Fruit fly (Drosophila melanogaster): ENCODE results near the gene CG3842.

The CG3842 gene

DNA sequence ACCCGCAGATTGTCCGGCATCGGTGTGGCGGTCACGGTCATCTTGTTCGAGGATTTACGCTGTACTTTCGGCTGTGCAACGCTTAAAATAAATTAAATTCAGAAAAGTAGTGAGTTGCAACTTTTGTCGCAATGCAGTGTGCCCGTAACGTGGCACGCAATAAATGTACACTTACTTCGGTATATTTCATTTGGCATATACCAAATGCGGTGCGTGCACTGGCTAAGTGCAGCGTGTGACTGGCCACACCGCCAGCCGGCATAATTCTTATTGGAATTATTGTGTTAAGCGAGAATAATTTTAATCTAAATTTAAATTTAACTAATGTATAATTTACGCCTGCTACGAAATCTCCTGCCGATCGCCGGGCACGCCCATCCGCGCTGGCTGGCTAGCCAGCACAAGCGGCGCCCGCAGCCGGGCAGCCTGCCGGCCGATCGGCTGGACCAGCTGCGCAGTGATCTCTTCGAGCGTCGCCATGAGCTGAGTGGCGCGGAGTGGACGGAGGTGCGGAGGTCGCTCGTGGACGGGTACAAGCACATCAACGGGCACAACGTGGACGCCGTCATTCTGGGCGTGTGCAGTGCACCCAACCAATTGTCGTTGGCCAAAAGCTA is 46.4 kb upstream of the CG3842 start, which contains the start of the genes Rpt4 and mldr (continued):
- no peak for TF ChIP-seq zen2 (GFP tag; IDR thresholded peaks at IDR 0.05; ENCODE audit: partially characterized antibody)
- TF ChIP-seq bowl (GFP tag; IDR thresholded peaks at IDR 0.05), result no peak
- no peak for TF ChIP-seq Hr51 (GFP tag; optimal IDR thresholded peaks at IDR 0.05)
- TF ChIP-seq CG11247 (GFP tag; IDR thresholded peaks at IDR 0.05), result no peak
- peak; percentile 95 for TF ChIP-seq CG4617 (GFP tag; optimal IDR thresholded peaks at IDR 0.05; ENCODE audit: borderline replicate concordance)
- peak; percentile 40 for TF ChIP-seq nmo (GFP tag; optimal IDR thresholded peaks at IDR 0.05)
- TF ChIP-seq Rfx (GFP tag; IDR thresholded peaks at IDR 0.05), result 0 out of 2 replicates have a peak, but pooled peaks have one; percentile 16
- TF ChIP-seq al (GFP tag; IDR thresholded peaks at IDR 0.05), result no peak
- no peak for TF ChIP-seq repo (GFP tag; optimal IDR thresholded peaks at IDR 0.05)
- TF ChIP-seq CG6791 (GFP tag; IDR thresholded peaks at IDR 0.05; ENCODE audit: partially characterized antibody), result peak; percentile 43; the same call in 1 of the 3 replicates
- TF ChIP-seq amos (GFP tag; IDR thresholded peaks at IDR 0.05; ENCODE audit: partially characterized antibody), result peak; percentile 14; the same call in 1 of the 2 replicates
- TF ChIP-seq bcd (GFP tag; optimal IDR thresholded peaks at IDR 0.05), result no peak
- no peak for TF ChIP-seq CG10321 (GFP tag; IDR thresholded peaks at IDR 0.05)
- no peak for TF ChIP-seq gce (GFP tag; IDR thresholded peaks at IDR 0.05)
- TF ChIP-seq nom (GFP tag; optimal IDR thresholded peaks at IDR 0.05), result peak; percentile 19
- no peak for TF ChIP-seq tin (GFP tag; optimal IDR thresholded peaks at IDR 0.05)
- TF ChIP-seq pros (GFP tag; optimal IDR thresholded peaks at IDR 0.05), result no peak
- no peak for TF ChIP-seq Deaf1 (tag; optimal IDR thresholded peaks at IDR 0.05)
- TF ChIP-seq cg (GFP tag; optimal IDR thresholded peaks at IDR 0.05), result no peak
- TF ChIP-seq knrl (GFP tag; IDR thresholded peaks at IDR 0.05; ENCODE audit: partially characterized antibody), result peak; percentile 45; the same call in 1 of the 3 replicates
- no peak for TF ChIP-seq E2f1 (GFP tag; IDR thresholded peaks at IDR 0.05)
- TF ChIP-seq Dad (GFP tag; optimal IDR thresholded peaks at IDR 0.05), result no peak
- TF ChIP-seq row (GFP tag; IDR thresholded peaks at IDR 0.05), result no peak; the same call in 2 of the 3 replicates
- no peak for TF ChIP-seq mld (GFP tag; IDR thresholded peaks at IDR 0.05; ENCODE audit: partially characterized antibody)
- TF ChIP-seq dimm (GFP tag; IDR thresholded peaks at IDR 0.05), result no peak
- no peak for TF ChIP-seq tio (GFP tag; optimal IDR thresholded peaks at IDR 0.05)
- no peak for TF ChIP-seq ems (GFP tag; optimal IDR thresholded peaks at IDR 0.05)
- TF ChIP-seq CG30431 (GFP tag; optimal IDR thresholded peaks at IDR 0.05), result no peak
- peak; percentile 59 for TF ChIP-seq CG3847 (GFP tag; IDR thresholded peaks at IDR 0.05)
- TF ChIP-seq Side (GFP tag; optimal IDR thresholded peaks at IDR 0.05), result no peak
- TF ChIP-seq bsh (GFP tag; optimal IDR thresholded peaks at IDR 0.05), result no peak
- no peak for TF ChIP-seq Antp (GFP tag; optimal IDR thresholded peaks at IDR 0.05)
- no peak for TF ChIP-seq CG15269 (tag; optimal IDR thresholded peaks at IDR 0.05)
- no peak for TF ChIP-seq nerfin-2 (GFP tag; IDR thresholded peaks at IDR 0.05; ENCODE audit: partially characterized antibody)
- TF ChIP-seq CG12391 (tag; optimal IDR thresholded peaks at IDR 0.05), result no peak
- TF ChIP-seq CG42726 (GFP tag; IDR thresholded peaks at IDR 0.05; ENCODE audit: partially characterized antibody), result 0 out of 2 replicates have a peak, but pooled peaks have one; percentile 28
- no peak for TF ChIP-seq CG1792 (GFP tag; optimal IDR thresholded peaks at IDR 0.05)
- no peak for TF ChIP-seq CG10209 (GFP tag; optimal IDR thresholded peaks at IDR 0.05)
- no peak for TF ChIP-seq gsb (GFP tag; IDR thresholded peaks at IDR 0.05)
- TF ChIP-seq ken (GFP tag; IDR thresholded peaks at IDR 0.05), result no peak
- no peak for TF ChIP-seq lola (GFP tag; optimal IDR thresholded peaks at IDR 0.05)
- TF ChIP-seq Elba2 (GFP tag; optimal IDR thresholded peaks at IDR 0.05), result peak; percentile 77
- TF ChIP-seq CG10147 (GFP tag; optimal IDR thresholded peaks at IDR 0.05), result no peak
- no peak for TF ChIP-seq Trl (optimal IDR thresholded peaks at IDR 0.05)
- no peak for TF ChIP-seq Trl (GFP tag; optimal IDR thresholded peaks at IDR 0.05)
- TF ChIP-seq dmrt11E (tag; optimal IDR thresholded peaks at IDR 0.05), result no peak
- no peak for TF ChIP-seq GATAe (GFP tag; conservative IDR thresholded peaks at IDR 0.05)
- TF ChIP-seq CG1603 (tag; optimal IDR thresholded peaks at IDR 0.05), result peak; percentile 75
- TF ChIP-seq CG16779 (GFP tag; IDR thresholded peaks at IDR 0.05), result no peak

All from whole organism, embryonic.